Worm (Caenorhabditis elegans) whole organism, young adult: ENCODE results near the gene nhr-20.

ENCODE experiments used
- B0019.2 ChIP-seq: fragments of 200-800 bp; sonication (Bioruptor generic); conservative IDR thresholded peaks from 2 replicates; pipeline ENCODE4 v1.3.6; 2022; ENCODE audit warnings: missing genetic modification reagents, missing genetic modification characterization, missing compliant biosample characterization
- B0336.3 ChIP-seq: fragments of 200-800 bp; sonication (Bioruptor generic); IDR thresholded peaks from 2 replicates; pipeline ENCODE4 v1.3.6; 2022; ENCODE audit warnings: missing genetic modification characterization, missing compliant biosample characterization
- D2030.7 ChIP-seq: fragments of 200-800 bp; sonication (Bioruptor generic); IDR thresholded peaks from 2 replicates; pipeline ENCODE4 v1.3.6; 2022; ENCODE audit warnings: missing genetic modification reagents, missing genetic modification characterization, missing compliant biosample characterization
- F10E7.11 ChIP-seq: sonication (generic microtip); optimal IDR thresholded peaks from 2 replicates; lab custom pipeline; 2017; ENCODE audit warnings: mild to moderate bottlenecking, missing genetic modification characterization, moderate library complexity, missing compliant biosample characterization
- F23B12.7 ChIP-seq: sonication (generic microtip); optimal IDR thresholded peaks from 2 replicates; lab custom pipeline; 2017; ENCODE audit warnings: missing genetic modification characterization, mild to moderate bottlenecking, missing compliant biosample characterization, antibody characterized with exemption, moderate library complexity; ENCODE audit not compliant: insufficient read depth
- F55B11.4 ChIP-seq: sonication (generic microtip); optimal IDR thresholded peaks from 2 replicates; lab custom pipeline; 2016; ENCODE audit warnings: missing compliant biosample characterization, missing genetic modification characterization, borderline replicate concordance; ENCODE audit not compliant: insufficient read depth
- F57A8.1 ChIP-seq: fragments of 200-800 bp; sonication (Bioruptor generic); optimal IDR thresholded peaks from 2 replicates; lab custom pipeline; 2018; ENCODE audit warnings: mild to moderate bottlenecking, missing genetic modification characterization, moderate library complexity, missing compliant biosample characterization
- K11D2.4 ChIP-seq: fragments of 200-800 bp; sonication (Bioruptor generic); IDR thresholded peaks from 2 replicates; pipeline ENCODE4 v1.3.6; 2022; ENCODE audit warnings: missing genetic modification reagents, missing genetic modification characterization, missing compliant biosample characterization
- T07F8.4 ChIP-seq: sonication (generic microtip); optimal IDR thresholded peaks from 2 replicates; lab custom pipeline; 2016; ENCODE audit warnings: mild to moderate bottlenecking, missing genetic modification characterization, moderate library complexity, missing compliant biosample characterization
- Y53G8AR.9 ChIP-seq: fragments of 200-800 bp; sonication (Bioruptor generic); conservative IDR thresholded peaks from 2 replicates; pipeline ENCODE4 v1.3.6; 2022; ENCODE audit warnings: missing genetic modification reagents, missing genetic modification characterization, missing compliant biosample characterization
- Y67H2A.10 ChIP-seq: fragments of 200-800 bp; sonication (Bioruptor generic); conservative IDR thresholded peaks from 2 replicates; pipeline ENCODE4 v1.3.6; 2022; ENCODE audit warnings: missing genetic modification reagents, missing genetic modification characterization, missing compliant biosample characterization
- athp-1 ChIP-seq: sonication (generic microtip); optimal IDR thresholded peaks from 2 replicates; lab custom pipeline; 2017; ENCODE audit warnings: mild to moderate bottlenecking, missing genetic modification characterization, missing compliant biosample characterization
- attf-3 ChIP-seq: fragments of 200-800 bp; sonication (Bioruptor generic); conservative IDR thresholded peaks from 2 replicates; pipeline ENCODE4 v1.3.6; 2022; ENCODE audit warnings: missing genetic modification reagents, missing genetic modification characterization, missing compliant biosample characterization
- attf-6 ChIP-seq: fragments of 200-800 bp; sonication (Bioruptor generic); IDR thresholded peaks from 2 replicates; pipeline ENCODE4 v1.3.6; 2022; ENCODE audit warnings: missing genetic modification reagents, missing genetic modification characterization, missing compliant biosample characterization
- bed-1 ChIP-seq: fragments of 200-800 bp; sonication (Bioruptor generic); IDR thresholded peaks from 2 replicates; pipeline ENCODE4 v1.3.6; 2022; ENCODE audit warnings: missing genetic modification reagents, missing genetic modification characterization, missing compliant biosample characterization
- ccch-3 ChIP-seq: fragments of 200-800 bp; sonication (Bioruptor generic); optimal IDR thresholded peaks from 2 replicates; lab custom pipeline; 2018; ENCODE audit warnings: mild to moderate bottlenecking, missing genetic modification characterization, missing compliant biosample characterization
- cebp-2 ChIP-seq: fragments of 200-800 bp; sonication (Bioruptor generic); IDR thresholded peaks from 2 replicates; pipeline ENCODE4 v1.3.6; 2022; ENCODE audit warnings: missing genetic modification characterization, missing compliant biosample characterization
- ceh-100 ChIP-seq: fragments of 200-800 bp; sonication (Bioruptor generic); IDR thresholded peaks from 2 replicates; pipeline ENCODE4 v1.3.6; 2022; ENCODE audit warnings: missing genetic modification reagents, missing genetic modification characterization, missing compliant biosample characterization
- ceh-27 ChIP-seq: fragments of 200-800 bp; sonication (Bioruptor generic); optimal IDR thresholded peaks from 2 replicates; lab custom pipeline; 2018; ENCODE audit warnings: mild to moderate bottlenecking, missing genetic modification characterization, moderate library complexity, missing compliant biosample characterization
- ceh-40 ChIP-seq: fragments of 200-800 bp; sonication (Bioruptor generic); IDR thresholded peaks from 2 replicates; pipeline ENCODE4 v1.3.6; 2022; ENCODE audit warnings: missing genetic modification characterization, missing compliant biosample characterization
- die-1 ChIP-seq: sonication (generic microtip); optimal IDR thresholded peaks from 2 replicates; lab custom pipeline; 2016; ENCODE audit warnings: missing genotype, mild to moderate bottlenecking, missing genetic modification characterization, missing compliant biosample characterization
- hsf-1 ChIP-seq: fragments of 200-800 bp; sonication (Bioruptor generic); IDR thresholded peaks from 2 replicates; pipeline ENCODE4 v1.3.6; 2022; ENCODE audit warnings: missing genetic modification reagents, missing genetic modification characterization, missing compliant biosample characterization
- let-607 ChIP-seq, 2 experiments: fragments of 200-800 bp in 1 of 2; sonication (Bioruptor generic) in 1 of 2; sonication (generic microtip) in 1 of 2; optimal IDR thresholded peaks; 2 replicates each; lab custom pipeline; 2016 to 2018; ENCODE audit warnings: mild to moderate bottlenecking in 2 of 2, missing compliant biosample characterization in 2 of 2, missing genetic modification characterization in 2 of 2, moderate library complexity in 2 of 2, missing genotype in 1 of 2
- lin-26 ChIP-seq: fragments of 200-800 bp; sonication (Bioruptor generic); IDR thresholded peaks from 2 replicates; pipeline ENCODE4 v1.3.6; 2022; ENCODE audit warnings: missing genetic modification reagents, missing genetic modification characterization, missing compliant biosample characterization
- lin-40 ChIP-seq: sonication (generic microtip); optimal IDR thresholded peaks from 2 replicates; lab custom pipeline; 2016; ENCODE audit warnings: missing genetic modification characterization, mild to moderate bottlenecking, missing compliant biosample characterization, missing genotype, missing genetic modification reagents
- lin-54 ChIP-seq: fragments of 200-800 bp; sonication (Bioruptor generic); optimal IDR thresholded peaks from 2 replicates; lab custom pipeline; 2018; ENCODE audit warnings: mild to moderate bottlenecking, missing genetic modification characterization, missing compliant biosample characterization
- madf-10 ChIP-seq: sonication (generic microtip); optimal IDR thresholded peaks from 2 replicates; lab custom pipeline; 2016; ENCODE audit warnings: mild to moderate bottlenecking, missing genetic modification characterization, missing compliant biosample characterization
- madf-8 ChIP-seq: fragments of 200-800 bp; sonication (Bioruptor generic); conservative IDR thresholded peaks from 2 replicates; pipeline ENCODE4 v1.3.6; 2022; ENCODE audit warnings: missing genetic modification reagents, missing genetic modification characterization, missing compliant biosample characterization
- mcd-1 ChIP-seq: fragments of 200-800 bp; sonication (Bioruptor generic); IDR thresholded peaks from 2 replicates; pipeline ENCODE4 v1.3.6; 2022; ENCODE audit warnings: missing genetic modification reagents, missing genetic modification characterization, missing compliant biosample characterization
- mel-28 ChIP-seq: sonication (generic microtip); optimal IDR thresholded peaks from 2 replicates; lab custom pipeline; 2016; ENCODE audit warnings: borderline replicate concordance, mild to moderate bottlenecking, missing genetic modification characterization, missing compliant biosample characterization
- nfya-1 ChIP-seq: sonication (generic microtip); optimal IDR thresholded peaks from 2 replicates; lab custom pipeline; 2017; ENCODE audit warnings: antibody characterized with exemption, missing compliant biosample characterization, missing genetic modification characterization, borderline replicate concordance; ENCODE audit not compliant: insufficient read depth
- nfyb-1 ChIP-seq: fragments of 200-800 bp; sonication (Bioruptor generic); IDR thresholded peaks from 2 replicates; pipeline ENCODE4 v1.3.6; 2022; ENCODE audit warnings: missing genetic modification reagents, missing genetic modification characterization, missing compliant biosample characterization
- pbrm-1 ChIP-seq: fragments of 200-800 bp; sonication (Bioruptor generic); IDR thresholded peaks from 2 replicates; pipeline ENCODE4 v1.3.6; 2022; ENCODE audit warnings: missing genetic modification reagents, missing genetic modification characterization, missing compliant biosample characterization
- sea-2 ChIP-seq: fragments of 200-800 bp; sonication (Bioruptor generic); IDR thresholded peaks from 2 replicates; pipeline ENCODE4 v1.3.6; 2022; ENCODE audit warnings: missing genetic modification characterization, missing compliant biosample characterization
- snpc-4 ChIP-seq, 5 experiments: fragments of 150-350 bp in 1 of 5; sonication (generic microtip) in 4 of 5; optimal IDR thresholded peaks; 2 replicates each; lab custom pipeline; 2014 to 2018; ENCODE audit warnings: missing genetic modification characterization in 5 of 5, missing biosample characterization in 3 of 5, antibody characterized with exemption in 2 of 5, mild to moderate bottlenecking in 2 of 5, missing compliant biosample characterization in 2 of 5, missing genotype in 2 of 5, moderate library complexity in 2 of 5, missing genetic modification reagents in 1 of 5
- unc-130 ChIP-seq: sonication (generic microtip); optimal IDR thresholded peaks from 2 replicates; lab custom pipeline; 2016; ENCODE audit warnings: missing genetic modification reagents, missing genetic modification characterization, missing compliant biosample characterization
- zim-3 ChIP-seq: sonication (generic microtip); optimal IDR thresholded peaks from 2 replicates; lab custom pipeline; 2017; ENCODE audit warnings: mild to moderate bottlenecking, missing genetic modification characterization, moderate library complexity, missing compliant biosample characterization
- ztf-18 ChIP-seq: sonication (generic microtip); optimal IDR thresholded peaks from 2 replicates; lab custom pipeline; 2016; ENCODE audit warnings: missing genotype, mild to moderate bottlenecking, missing genetic modification characterization, missing compliant biosample characterization
- ztf-28 ChIP-seq: fragments of 200-800 bp; sonication (Bioruptor generic); IDR thresholded peaks from 2 replicates; pipeline ENCODE4 v1.3.6; 2022; ENCODE audit warnings: missing genetic modification reagents, missing genetic modification characterization, missing compliant biosample characterization
- ztf-6 ChIP-seq: fragments of 200-800 bp; sonication (Bioruptor generic); IDR thresholded peaks from 2 replicates; pipeline ENCODE4 v1.3.6; 2022; ENCODE audit warnings: missing genetic modification reagents, missing genetic modification characterization, missing compliant biosample characterization

nhr-20 gene

DNA sequence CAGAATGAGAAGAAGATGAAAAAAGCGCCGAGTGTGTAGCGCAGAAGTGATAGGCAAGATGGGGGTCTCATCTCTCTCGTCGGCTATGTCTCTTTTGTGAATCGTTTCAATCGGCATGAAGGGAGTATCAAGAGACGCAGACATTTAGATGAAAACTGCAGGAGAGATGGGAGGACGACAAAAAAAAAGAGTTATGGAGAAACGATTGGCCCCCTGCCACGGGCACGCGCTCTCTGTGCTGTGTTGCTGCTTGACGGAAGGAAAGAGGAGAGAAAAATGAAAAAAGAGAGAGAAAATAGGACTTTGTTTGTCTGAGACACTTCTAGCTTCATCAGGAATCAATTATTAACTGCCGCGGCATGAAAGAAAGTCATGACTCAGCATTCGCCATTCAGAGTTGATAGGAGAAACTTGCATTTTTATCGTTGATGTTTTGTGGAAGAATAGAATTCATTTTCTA, 9.3 kb downstream of the nhr-20 start (continued):
- TF ChIP-seq B0336.3 (GFP tag; lab: Robert Waterston, UW) = peak; percentile 76
- no peak for TF ChIP-seq snpc-4 (GFP tag; optimal IDR thresholded peaks at IDR 0.05; lab: Kevin White, UChicago)
- TF ChIP-seq snpc-4 (tag; optimal IDR thresholded peaks at IDR 0.05; lab: Kevin White, UChicago) = peak in 2 of 4 experiments; percentile 35 to 60
- TF ChIP-seq ztf-28 = no peak
- TF ChIP-seq Y53G8AR.9 (GFP tag; lab: Robert Waterston, UW) = 0 out of 2 replicates have a peak, but pooled peaks have one; percentile 44
- TF ChIP-seq F55B11.4 (tag; lab: Kevin White, UChicago) = no peak
- TF ChIP-seq, all 124 proteins: peak for 35

- no peak for TF ChIP-seq attf-3
- no peak for TF ChIP-seq Y67H2A.10 (GFP tag; lab: Robert Waterston, UW)
- TF ChIP-seq ztf-18 (tag; lab: Kevin White, UChicago) = no peak
- TF ChIP-seq ceh-100 (GFP tag; lab: Robert Waterston, UW) = no peak
Observed at ce11 chrIII:4221527-4221926, 11.5 kb downstream of the nhr-20 start.

DNA sequence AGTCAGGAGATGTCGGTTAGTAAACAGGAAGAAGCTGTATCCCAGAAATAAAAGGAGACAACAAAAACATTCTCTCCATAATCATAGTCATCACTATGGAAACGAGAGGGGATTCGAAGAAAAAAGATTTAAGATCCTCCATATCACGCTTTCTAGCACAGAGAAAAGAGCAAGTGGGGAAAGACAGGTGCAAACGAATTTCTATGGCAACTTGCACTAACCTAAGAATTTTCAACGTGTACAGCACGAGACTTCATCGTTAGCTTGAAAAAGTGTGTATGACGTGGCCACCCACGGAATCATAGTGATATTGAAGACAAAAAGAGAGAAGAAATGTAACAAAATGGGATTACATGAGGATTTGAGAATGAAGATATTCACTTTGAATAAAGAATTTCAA, 12.2 kb downstream of the nhr-20 start:
- TF ChIP-seq F10E7.11 (no peak), ccch-3 (GFP tag; lab: Kevin White, UChicago) (no peak), unc-130 (no peak), F23B12.7 (no peak), cebp-2 (no peak), madf-8 (GFP tag; lab: Robert Waterston, UW) (no peak), ceh-40 (GFP tag; lab: Robert Waterston, UW) (no peak), T07F8.4 (tag; lab: Kevin White, UChicago) (no peak), lin-54 (no peak), attf-6 (GFP tag; lab: Robert Waterston, UW) (no peak), lin-40 (tag; lab: Kevin White, UChicago) (no peak), mcd-1 (no peak), pbrm-1 (GFP tag; lab: Robert Waterston, UW) (no peak), sea-2 (GFP tag; lab: Robert Waterston, UW) (no peak), hsf-1 (GFP tag; lab: Robert Waterston, UW) (no peak)
- TF ChIP-seq, all 124 proteins: peak for 0

- no peak for TF ChIP-seq ceh-27 (GFP tag; lab: Kevin White, UChicago)
- TF ChIP-seq nfyb-1 (GFP tag; lab: Robert Waterston, UW) = peak; percentile 94
- TF ChIP-seq, all 124 proteins: peak for 1
Observed at ce11 chrIII:4210661-4211060, 22.4 kb downstream of the nhr-20 start.

- 0 out of 2 replicates have a peak, but pooled peaks have one; percentile 19 for TF ChIP-seq nfyb-1 (GFP tag; lab: Robert Waterston, UW)
- no peak for TF ChIP-seq D2030.7 (GFP tag; lab: Robert Waterston, UW)
- no peak for TF ChIP-seq B0019.2 (GFP tag; lab: Robert Waterston, UW)
- no peak for TF ChIP-seq nfya-1 (tag; lab: Kevin White, UChicago)
Observed at ce11 chrIII:4209188-4209587, 23.8 kb downstream of the nhr-20 start, which contains the start of gene phlp-2. Gene phlp-2, plus strand, starts transcription at chrIII:4209488.

DNA sequence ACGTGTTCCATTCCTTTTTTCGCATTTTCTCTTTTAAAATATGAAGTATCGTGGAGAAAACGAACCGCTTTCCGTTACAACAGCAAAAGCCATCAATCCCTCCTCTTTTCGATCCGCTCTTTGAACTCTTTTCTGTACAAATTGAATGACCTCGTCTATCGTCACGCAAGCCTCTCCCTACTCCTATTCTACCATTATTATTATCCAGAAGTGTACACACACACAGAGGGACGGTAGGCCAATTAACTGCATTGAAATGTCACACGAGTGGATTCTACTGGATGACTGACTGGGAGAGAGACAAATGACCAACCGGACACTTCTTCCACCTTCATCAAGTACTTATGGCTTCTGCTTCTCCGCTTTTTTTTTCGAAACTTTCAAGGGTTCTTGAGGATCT, 24.8 kb downstream of the nhr-20 start:
- TF ChIP-seq zim-3 (tag; lab: Kevin White, UChicago) (no peak), die-1 (tag; lab: Kevin White, UChicago) (no peak), mel-28 (tag; lab: Kevin White, UChicago) (no peak), lin-54 (no peak), F57A8.1 (GFP tag; lab: Kevin White, UChicago) (no peak), hsf-1 (GFP tag; lab: Robert Waterston, UW) (0 out of 2 replicates have a peak, but pooled peaks have one; percentile 9), let-607 (tag; optimal IDR thresholded peaks at IDR 0.05; lab: Kevin White, UChicago) (no peak), madf-10 (tag; lab: Kevin White, UChicago) (no peak), athp-1 (tag; lab: Kevin White, UChicago) (no peak), ztf-6 (GFP tag; lab: Robert Waterston, UW) (no peak), lin-26 (GFP tag; lab: Robert Waterston, UW) (no peak), K11D2.4 (no peak), bed-1 (GFP tag; lab: Robert Waterston, UW) (no peak)
